Worm (Caenorhabditis elegans) whole organism, midembryonic: Measurements from ENCODE around the gene K02E2.7.
A peak's percentile ranks its signal among the peaks of the same experiment; 100 is the strongest.

Experiments used
- T22C8.4 ChIP-seq: fragments of 200-800 bp; sonication (Bioruptor generic); IDR thresholded peaks from 2 replicates; pipeline ENCODE4 v1.3.6; 2022; ENCODE audit warnings: missing genetic modification characterization, missing compliant biosample characterization
- cog-1 ChIP-seq: sonication (generic microtip); optimal IDR thresholded peaks from 2 replicates; lab custom pipeline; 2016; ENCODE audit warnings: missing genetic modification characterization, missing compliant biosample characterization
- flt-1 ChIP-seq: fragments of 200-800 bp; sonication (Bioruptor generic); IDR thresholded peaks from 2 replicates; pipeline ENCODE4 v1.3.6; 2022; ENCODE audit warnings: missing genetic modification characterization, missing compliant biosample characterization
- klf-2 ChIP-seq: fragments of 200-800 bp; sonication (Bioruptor generic); conservative IDR thresholded peaks from 2 replicates; pipeline ENCODE4 v1.3.6; 2022; ENCODE audit warnings: missing genetic modification reagents, missing genetic modification characterization, missing compliant biosample characterization
- med-1 ChIP-seq: sonication (generic microtip); optimal IDR thresholded peaks from 2 replicates; lab custom pipeline; 2017; ENCODE audit warnings: missing genetic modification characterization, mild to moderate bottlenecking, missing compliant biosample characterization, antibody characterized with exemption, missing genetic modification reagents; ENCODE audit not compliant: insufficient read depth
- ref-1 ChIP-seq: fragments of 200-800 bp; sonication (Bioruptor generic); conservative IDR thresholded peaks from 2 replicates; pipeline ENCODE4 v1.3.6; 2022; ENCODE audit warnings: missing genetic modification reagents, missing genetic modification characterization, missing compliant biosample characterization
- tab-1 ChIP-seq: fragments of 200-800 bp; sonication (Bioruptor generic); IDR thresholded peaks from 2 replicates; pipeline ENCODE4 v1.3.6; 2022; ENCODE audit warnings: missing genetic modification characterization, missing compliant biosample characterization
- ztf-23 ChIP-seq: fragments of 200-800 bp; sonication (Bioruptor generic); IDR thresholded peaks from 2 replicates; pipeline ENCODE4 v1.3.6; 2022; ENCODE audit warnings: missing genetic modification reagents, missing genetic modification characterization, missing compliant biosample characterization
- ztf-29 ChIP-seq: fragments of 200-800 bp; sonication (Bioruptor generic); IDR thresholded peaks from 2 replicates; pipeline ENCODE4 v1.3.6; 2022; ENCODE audit warnings: missing genetic modification reagents, missing genetic modification characterization, missing compliant biosample characterization

Gene K02E2.7

ce11 chrV:20386942-20387341 lies at the start of gene K02E2.7:
TSS of gene K02E2.7 (minus strand) at chrV:20387042.
- no peak for TF ChIP-seq T22C8.4 (GFP tag; lab: Robert Waterston, UW)
- no peak for TF ChIP-seq med-1
- TF ChIP-seq ztf-29 (GFP tag; lab: Robert Waterston, UW): no peak
- TF ChIP-seq klf-2 (GFP tag; lab: Robert Waterston, UW): no peak
- no peak for TF ChIP-seq ztf-23 (GFP tag; lab: Robert Waterston, UW)
- no peak for TF ChIP-seq ref-1 (GFP tag; lab: Robert Waterston, UW)
- TF ChIP-seq cog-1 (tag; lab: Kevin White, UChicago): no peak
- TF ChIP-seq tab-1 (GFP tag; lab: Robert Waterston, UW): no peak
- no peak for TF ChIP-seq flt-1

ce11 chrV:20431390-20431789 lies 44.5 kb upstream of the K02E2.7 start:
- 0 out of 2 replicates have a peak, but pooled peaks have one; percentile 37 for TF ChIP-seq tab-1 (GFP tag; lab: Robert Waterston, UW)

- TF ChIP-seq tab-1 (GFP tag; lab: Robert Waterston, UW): no peak
- no peak for TF ChIP-seq flt-1
- no peak for TF ChIP-seq med-1
- TF ChIP-seq ztf-23 (GFP tag; lab: Robert Waterston, UW): no peak
- TF ChIP-seq cog-1 (tag; lab: Kevin White, UChicago): no peak
Observed at ce11 chrV:20425183-20425400, 38.2 kb upstream of the K02E2.7 start, which contains the start of the genes fce-2 and F48F5.8. TSS of gene fce-2 (plus strand) at chrV:20425301. TSS of gene F48F5.8 (plus strand) at chrV:20425342.

ce11 chrV:20424229-20425182 lies 37.7 kb upstream of the K02E2.7 start:
- no peak for TF ChIP-seq ztf-29 (GFP tag; lab: Robert Waterston, UW)
- TF ChIP-seq cog-1 (tag; lab: Kevin White, UChicago): peak; percentile 94
- TF ChIP-seq klf-2 (GFP tag; lab: Robert Waterston, UW): no peak
- peak; percentile 45; the same call in 1 of the 2 replicates for TF ChIP-seq flt-1
- no peak for TF ChIP-seq med-1
- TF ChIP-seq T22C8.4 (GFP tag; lab: Robert Waterston, UW): no peak
- TF ChIP-seq ztf-23 (GFP tag; lab: Robert Waterston, UW): 0 out of 2 replicates have a peak, but pooled peaks have one; percentile 36
- TF ChIP-seq ref-1 (GFP tag; lab: Robert Waterston, UW): no peak
- TF ChIP-seq tab-1 (GFP tag; lab: Robert Waterston, UW): no peak

ce11 chrV:20423428-20423827 lies 36.6 kb upstream of the K02E2.7 start:
- TF ChIP-seq ztf-23 (GFP tag; lab: Robert Waterston, UW) (no peak), T22C8.4 (GFP tag; lab: Robert Waterston, UW) (no peak), tab-1 (GFP tag; lab: Robert Waterston, UW) (no peak), med-1 (no peak), cog-1 (tag; lab: Kevin White, UChicago) (no peak), klf-2 (GFP tag; lab: Robert Waterston, UW) (no peak), ztf-29 (GFP tag; lab: Robert Waterston, UW) (no peak), ref-1 (GFP tag; lab: Robert Waterston, UW) (no peak), flt-1 (no peak)

ce11 chrV:20422738-20423137 lies 35.9 kb upstream of the K02E2.7 start:
- no peak for TF ChIP-seq klf-2 (GFP tag; lab: Robert Waterston, UW)
- TF ChIP-seq tab-1 (GFP tag; lab: Robert Waterston, UW): no peak
- TF ChIP-seq flt-1: no peak
- TF ChIP-seq T22C8.4 (GFP tag; lab: Robert Waterston, UW): no peak
- TF ChIP-seq cog-1 (tag; lab: Kevin White, UChicago): no peak
- TF ChIP-seq ztf-29 (GFP tag; lab: Robert Waterston, UW): no peak
- TF ChIP-seq ztf-23 (GFP tag; lab: Robert Waterston, UW): no peak
- TF ChIP-seq ref-1 (GFP tag; lab: Robert Waterston, UW): no peak
- TF ChIP-seq med-1: no peak

- no peak for TF ChIP-seq klf-2 (GFP tag; lab: Robert Waterston, UW)
- TF ChIP-seq ref-1 (GFP tag; lab: Robert Waterston, UW): no peak
- TF ChIP-seq cog-1 (tag; lab: Kevin White, UChicago): no peak
- no peak for TF ChIP-seq T22C8.4 (GFP tag; lab: Robert Waterston, UW)
- TF ChIP-seq flt-1: no peak
- TF ChIP-seq ztf-23 (GFP tag; lab: Robert Waterston, UW): no peak
- no peak for TF ChIP-seq ztf-29 (GFP tag; lab: Robert Waterston, UW)
- no peak for TF ChIP-seq tab-1 (GFP tag; lab: Robert Waterston, UW)
- TF ChIP-seq med-1: no peak
Observed at ce11 chrV:20419643-20420042, 32.8 kb upstream of the K02E2.7 start.

ce11 chrV:20418768-20419167 lies 31.9 kb upstream of the K02E2.7 start:
- TF ChIP-seq cog-1 (tag; lab: Kevin White, UChicago) (no peak), tab-1 (GFP tag; lab: Robert Waterston, UW) (no peak), med-1 (no peak), ztf-29 (GFP tag; lab: Robert Waterston, UW) (no peak), klf-2 (GFP tag; lab: Robert Waterston, UW) (no peak), flt-1 (no peak), ztf-23 (GFP tag; lab: Robert Waterston, UW) (no peak), ref-1 (GFP tag; lab: Robert Waterston, UW) (no peak), T22C8.4 (GFP tag; lab: Robert Waterston, UW) (no peak)

ce11 chrV:20417809-20418208 lies 31.0 kb upstream of the K02E2.7 start:
- TF ChIP-seq cog-1 (tag; lab: Kevin White, UChicago) (no peak), klf-2 (GFP tag; lab: Robert Waterston, UW) (no peak), flt-1 (no peak), T22C8.4 (GFP tag; lab: Robert Waterston, UW) (no peak), ref-1 (GFP tag; lab: Robert Waterston, UW) (no peak), tab-1 (GFP tag; lab: Robert Waterston, UW) (no peak), ztf-29 (GFP tag; lab: Robert Waterston, UW) (no peak), med-1 (no peak), ztf-23 (GFP tag; lab: Robert Waterston, UW) (no peak)
